Fruit fly (Drosophila melanogaster) whole organism, embryonic: ENCODE results near the gene phtm.

Source experiments
- Blimp-1 ChIP-seq: fragments of 200-800 bp; sonication (Bioruptor generic); optimal IDR thresholded peaks from 3 replicates; lab custom pipeline; 2018; ENCODE audit warnings: missing biosample characterization, missing genetic modification characterization, mild to moderate bottlenecking, moderate library complexity, missing genetic modification reagents
- CG11456 ChIP-seq: fragments of 200-800 bp; sonication (Bioruptor generic); IDR thresholded peaks from 3 replicates; pipeline ENCODE4 v1.3.6; 2022; ENCODE audit warnings: missing biosample characterization, missing genetic modification characterization
- CG11695 ChIP-seq: fragments of 200-800 bp; sonication (Bioruptor generic); IDR thresholded peaks from 3 replicates; pipeline ENCODE4 v1.3.6; 2022; ENCODE audit warnings: missing biosample characterization, missing genetic modification characterization
- CG11696 ChIP-seq: fragments of 200-800 bp; sonication (Bioruptor generic); IDR thresholded peaks from 2 replicates; pipeline ENCODE4 v1.3.6; 2022; ENCODE audit warnings: missing biosample characterization, missing genetic modification characterization
- CG12219 ChIP-seq: fragments of 200-800 bp; sonication (Bioruptor generic); optimal IDR thresholded peaks from 3 replicates; lab custom pipeline; 2018; ENCODE audit warnings: missing biosample characterization, mild to moderate bottlenecking, missing genetic modification characterization
- CG13287 ChIP-seq: fragments of 200-800 bp; sonication (Bioruptor generic); IDR thresholded peaks from 2 replicates; pipeline ENCODE4 v1.3.6; 2022; ENCODE audit warnings: missing biosample characterization, missing genetic modification characterization; ENCODE audit not compliant: partially characterized antibody
- CG13894 ChIP-seq: fragments of 200-800 bp; sonication (Bioruptor generic); optimal IDR thresholded peaks from 3 replicates; lab custom pipeline; 2018; ENCODE audit warnings: missing biosample characterization, mild to moderate bottlenecking, missing genetic modification characterization, moderate library complexity
- CG15601 ChIP-seq: fragments of 200-800 bp; sonication (Bioruptor generic); optimal IDR thresholded peaks from 3 replicates; lab custom pipeline; 2019; ENCODE audit warnings: missing biosample characterization, mild to moderate bottlenecking, missing genetic modification characterization, moderate library complexity
- CG16813 ChIP-seq: fragments of 200-800 bp; sonication (Bioruptor generic); IDR thresholded peaks from 3 replicates; pipeline ENCODE4 v1.3.6; 2022; ENCODE audit warnings: missing biosample characterization, missing genetic modification characterization; ENCODE audit not compliant: partially characterized antibody
- CG17802 ChIP-seq: fragments of 200-800 bp; sonication (Bioruptor generic); optimal IDR thresholded peaks from 2 replicates; lab custom pipeline; 2018; ENCODE audit warnings: missing biosample characterization, mild to moderate bottlenecking, missing genetic modification characterization, moderate library complexity
- CG2199 ChIP-seq: fragments of 200-800 bp; sonication (Bioruptor generic); IDR thresholded peaks from 3 replicates; pipeline ENCODE4 v1.3.6; 2022; ENCODE audit warnings: missing biosample characterization, missing genetic modification characterization
- CG32532 ChIP-seq: fragments of 200-800 bp; sonication (Bioruptor generic); IDR thresholded peaks from 2 replicates; pipeline ENCODE4 v1.3.6; 2022; ENCODE audit warnings: missing biosample characterization, missing genetic modification characterization
- CG4424 ChIP-seq: fragments of 200-800 bp; sonication (Bioruptor generic); optimal IDR thresholded peaks from 3 replicates; lab custom pipeline; 2016; ENCODE audit warnings: missing biosample characterization, missing genetic modification characterization
- CG7786 ChIP-seq: fragments of 200-800 bp; sonication (Bioruptor generic); optimal IDR thresholded peaks from 2 replicates; lab custom pipeline; 2016; ENCODE audit warnings: missing biosample characterization, missing genetic modification characterization
- D ChIP-seq, 2 experiments: fragments of 200-800 bp in 1 of 2; fragments of >200 bp in 1 of 2; sonication (Bioruptor generic) in 1 of 2; optimal IDR thresholded peaks; 2 replicates in 1 of 2; 3 replicates in 1 of 2; lab custom pipeline; 2017; ENCODE audit warnings: mild to moderate bottlenecking in 1 of 2, missing biosample characterization in 1 of 2, missing genetic modification characterization in 1 of 2, missing genetic modification reagents in 1 of 2
- Deaf1 ChIP-seq: fragments of 200-800 bp; optimal IDR thresholded peaks from 3 replicates; lab custom pipeline; 2019; ENCODE audit warnings: missing biosample characterization, mild to moderate bottlenecking, missing genetic modification characterization, moderate library complexity
- Dfd ChIP-seq, 2 experiments: fragments of >200 bp; optimal IDR thresholded peaks; 2 replicates each; lab custom pipeline; 2017; ENCODE audit warnings: missing biosample characterization in 2 of 2, missing genetic modification characterization in 2 of 2
- Dip2 ChIP-seq: fragments of 200-800 bp; sonication (Bioruptor generic); IDR thresholded peaks from 2 replicates; pipeline ENCODE4 v1.3.6; 2022; ENCODE audit warnings: missing biosample characterization, missing genetic modification characterization
- Ets65A ChIP-seq: fragments of 200-800 bp; sonication (Bioruptor generic); peaks from one replicate; lab custom pipeline; 2016; ENCODE audit warnings: missing biosample characterization, missing genetic modification characterization
- Fer1 ChIP-seq: fragments of 200-800 bp; sonication (Bioruptor generic); optimal IDR thresholded peaks from 2 replicates; lab custom pipeline; 2017; ENCODE audit warnings: missing biosample characterization, mild to moderate bottlenecking, missing genetic modification characterization
- Gsc ChIP-seq: fragments of 200-800 bp; sonication (Bioruptor generic); IDR thresholded peaks from 2 replicates; pipeline ENCODE4 v1.3.6; 2022; ENCODE audit warnings: missing biosample characterization, missing genetic modification characterization
- Hmx ChIP-seq: fragments of 200-800 bp; sonication (Bioruptor generic); optimal IDR thresholded peaks from 2 replicates; lab custom pipeline; 2016; ENCODE audit warnings: missing biosample characterization, missing genetic modification characterization
- Pdp1 ChIP-seq, 2 experiments: fragments of 200-800 bp; sonication (Bioruptor generic); optimal IDR thresholded peaks; 3 replicates each; lab custom pipeline; 2016; ENCODE audit warnings: missing biosample characterization in 2 of 2, missing genetic modification characterization in 2 of 2, mild to moderate bottlenecking in 1 of 2, moderate library complexity in 1 of 2
- Poxn ChIP-seq: fragments of 200-800 bp; sonication (Bioruptor generic); IDR thresholded peaks from 2 replicates; pipeline ENCODE4 v1.3.6; 2022; ENCODE audit warnings: missing biosample characterization, missing genetic modification characterization
- Sry-β ChIP-seq: fragments of 200-800 bp; sonication (Bioruptor generic); optimal IDR thresholded peaks from 2 replicates; lab custom pipeline; 2018; ENCODE audit warnings: missing biosample characterization, mild to moderate bottlenecking, missing genetic modification characterization, moderate library complexity
- ase ChIP-seq: fragments of 200-800 bp; sonication (Bioruptor generic); IDR thresholded peaks from 3 replicates; pipeline ENCODE4 v1.3.6; 2022; ENCODE audit warnings: missing biosample characterization, missing genetic modification characterization
- btn ChIP-seq: fragments of 200-800 bp; sonication (Bioruptor generic); optimal IDR thresholded peaks from 2 replicates; lab custom pipeline; 2016; ENCODE audit warnings: missing biosample characterization, missing genetic modification characterization
- cad ChIP-seq: fragments of >200 bp; optimal IDR thresholded peaks from 2 replicates; lab custom pipeline; 2017; ENCODE audit warnings: missing biosample characterization, missing genetic modification characterization
- chinmo ChIP-seq: fragments of 200-800 bp; sonication (Bioruptor generic); IDR thresholded peaks from 4 replicates; pipeline ENCODE4 v1.3.6; 2022; ENCODE audit warnings: missing biosample characterization, missing genetic modification characterization; ENCODE audit not compliant: partially characterized antibody
- ci ChIP-seq: fragments of 200-800 bp; sonication (Bioruptor generic); IDR thresholded peaks from 3 replicates; pipeline ENCODE4 v1.3.6; 2022; ENCODE audit warnings: missing biosample characterization, missing genetic modification characterization
- disco-r ChIP-seq: fragments of 200-800 bp; sonication (Bioruptor generic); optimal IDR thresholded peaks from 2 replicates; lab custom pipeline; 2016; ENCODE audit warnings: missing biosample characterization, missing genetic modification characterization
- ftz-f1 ChIP-seq: fragments of 200-800 bp; sonication (Bioruptor generic); optimal IDR thresholded peaks from 2 replicates; lab custom pipeline; 2016; ENCODE audit warnings: missing biosample characterization, missing genetic modification characterization
- ham ChIP-seq: fragments of 200-800 bp; sonication (Bioruptor generic); IDR thresholded peaks from 2 replicates; pipeline ENCODE4 v1.3.6; 2022; ENCODE audit warnings: missing biosample characterization, missing genetic modification characterization
- ind ChIP-seq: fragments of 200-800 bp; sonication (Bioruptor generic); optimal IDR thresholded peaks from 3 replicates; lab custom pipeline; 2016; ENCODE audit warnings: missing biosample characterization, missing genetic modification characterization
- kay ChIP-seq: fragments of 200-800 bp; sonication (Bioruptor generic); optimal IDR thresholded peaks from 2 replicates; lab custom pipeline; 2016; ENCODE audit warnings: missing biosample characterization, missing genetic modification characterization
- nom ChIP-seq: fragments of 200-800 bp; sonication (Bioruptor generic); optimal IDR thresholded peaks from 2 replicates; lab custom pipeline; 2017; ENCODE audit warnings: missing biosample characterization, missing genetic modification characterization, mild to moderate bottlenecking, moderate library complexity, missing genetic modification reagents
- pfk ChIP-seq: fragments of 200-800 bp; sonication (Bioruptor generic); optimal IDR thresholded peaks from 2 replicates; lab custom pipeline; 2018; ENCODE audit warnings: missing biosample characterization, mild to moderate bottlenecking, missing genetic modification characterization, moderate library complexity
- phol ChIP-seq: fragments of 200-800 bp; sonication (Bioruptor generic); optimal IDR thresholded peaks from 3 replicates; lab custom pipeline; 2018; ENCODE audit warnings: missing biosample characterization, mild to moderate bottlenecking, missing genetic modification characterization, moderate library complexity
- pita ChIP-seq: fragments of 200-800 bp; sonication (Bioruptor generic); optimal IDR thresholded peaks from 2 replicates; lab custom pipeline; 2017; ENCODE audit warnings: missing biosample characterization, mild to moderate bottlenecking, missing genetic modification characterization
- sens ChIP-seq: fragments of 200-800 bp; sonication (Bioruptor generic); peaks from one replicate; lab custom pipeline; 2016; ENCODE audit warnings: missing biosample characterization, missing genetic modification characterization
- sens-2 ChIP-seq: fragments of 200-800 bp; sonication (Bioruptor generic); IDR thresholded peaks from 2 replicates; pipeline ENCODE4 v1.3.6; 2022; ENCODE audit warnings: missing biosample characterization, missing genetic modification characterization
- sna ChIP-seq: fragments of 200-800 bp; sonication (Bioruptor generic); IDR thresholded peaks from 2 replicates; pipeline ENCODE4 v1.3.6; 2022; ENCODE audit warnings: missing biosample characterization, missing genetic modification characterization; ENCODE audit not compliant: partially characterized antibody
- stc ChIP-seq: fragments of 200-800 bp; sonication (Bioruptor generic); IDR thresholded peaks from 2 replicates; pipeline ENCODE4 v1.3.6; 2022; ENCODE audit warnings: missing biosample characterization, missing genetic modification characterization
- trh ChIP-seq: fragments of 200-800 bp; sonication (Bioruptor generic); optimal IDR thresholded peaks from 2 replicates; lab custom pipeline; 2016; ENCODE audit warnings: missing biosample characterization, missing genetic modification characterization
- vvl ChIP-seq: fragments of 200-800 bp; sonication (Bioruptor generic); IDR thresholded peaks from 2 replicates; pipeline ENCODE4 v1.3.6; 2022; ENCODE audit warnings: missing biosample characterization, missing genetic modification characterization
- zfh1 ChIP-seq: fragments of 200-800 bp; sonication (Bioruptor generic); IDR thresholded peaks from 3 replicates; pipeline ENCODE4 v1.3.6; 2022; ENCODE audit warnings: missing biosample characterization, missing genetic modification characterization

Gene phtm

dm6 chrX:18700586-18700985, 15.0 kb downstream of the phtm start (continued):
- TF ChIP-seq kay (GFP tag; lab: Kevin White, UChicago) = no peak
- TF ChIP-seq CG16813 (GFP tag; lab: Robert Waterston, UW) = no peak
- TF ChIP-seq ham = no peak
- no peak for TF ChIP-seq CG15601
- TF ChIP-seq trh (GFP tag; lab: Kevin White, UChicago) = no peak
- peak in 1 of 2 experiments; percentile 65 for TF ChIP-seq Pdp1 (GFP tag; optimal IDR thresholded peaks at IDR 0.05; lab: Kevin White, UChicago)
- TF ChIP-seq Poxn (GFP tag; lab: Robert Waterston, UW) = no peak
- no peak for TF ChIP-seq CG11696
- no peak for TF ChIP-seq Gsc
- no peak for TF ChIP-seq Fer1 (GFP tag; lab: Kevin White, UChicago)
- TF ChIP-seq disco-r = no peak
- TF ChIP-seq, all 482 proteins: peak for 6

dm6 chrX:18701752-18702151, 16.2 kb downstream of the phtm start:
- TF ChIP-seq sens (GFP tag; lab: Kevin White, UChicago) (no peak), CG7786 (GFP tag; lab: Kevin White, UChicago) (no peak), nom (GFP tag; lab: Kevin White, UChicago) (peak; percentile 43), CG13287 (GFP tag; lab: Robert Waterston, UW) (no peak), vvl (GFP tag; lab: Robert Waterston, UW) (peak; percentile 32; the same call in 1 of the 2 replicates), CG11695 (GFP tag; lab: Robert Waterston, UW) (no peak), chinmo (GFP tag; lab: Robert Waterston, UW) (0 out of 4 replicates have a peak, but pooled peaks have one; percentile 38), CG12219 (GFP tag; lab: Kevin White, UChicago) (no peak), sens-2 (GFP tag; lab: Robert Waterston, UW) (no peak)
- TF ChIP-seq, all 482 proteins: peak for 3

- TF ChIP-seq Sry-β (GFP tag; lab: Kevin White, UChicago) = no peak
- TF ChIP-seq Ets65A (GFP tag; lab: Kevin White, UChicago) = peak; percentile 54
- TF ChIP-seq, all 482 proteins: peak for 1
Observed at dm6 chrX:18702245-18702644, 16.7 kb downstream of the phtm start.

- TF ChIP-seq CG17802 (tag; lab: Kevin White, UChicago) = no peak
- no peak for TF ChIP-seq CG11456 (GFP tag; lab: Robert Waterston, UW)
- TF ChIP-seq CG4424 (GFP tag; lab: Kevin White, UChicago) = no peak
- TF ChIP-seq CG13894 = peak; percentile 16
- TF ChIP-seq pita (GFP tag; lab: Kevin White, UChicago) = peak; percentile 26
- TF ChIP-seq D (optimal IDR thresholded peaks at IDR 0.05; lab: Kevin White, UChicago) = no peak
- no peak for TF ChIP-seq D (GFP tag; optimal IDR thresholded peaks at IDR 0.05; lab: Kevin White, UChicago)
- TF ChIP-seq ind (GFP tag; lab: Kevin White, UChicago) = no peak
- no peak for TF ChIP-seq Dfd (GFP tag; optimal IDR thresholded peaks at IDR 0.05; lab: Kevin White, UChicago)
- TF ChIP-seq sna (GFP tag; lab: Robert Waterston, UW) = no peak
- 0 out of 3 replicates have a peak, but pooled peaks have one; percentile 14 for TF ChIP-seq ci (GFP tag; lab: Robert Waterston, UW)
- TF ChIP-seq Deaf1 (tag; lab: Kevin White, UChicago) = peak; percentile 84
- 0 out of 2 replicates have a peak, but pooled peaks have one; percentile 14 for TF ChIP-seq CG32532 (GFP tag; lab: Robert Waterston, UW)
- TF ChIP-seq btn (GFP tag; lab: Kevin White, UChicago) = no peak
- no peak for TF ChIP-seq cad
- TF ChIP-seq ftz-f1 = no peak
- TF ChIP-seq ase = no peak
- TF ChIP-seq kay (GFP tag; lab: Kevin White, UChicago) = peak; percentile 61
- no peak for TF ChIP-seq stc (GFP tag; lab: Robert Waterston, UW)
- TF ChIP-seq zfh1 = 0 out of 3 replicates have a peak, but pooled peaks have one; percentile 28
- TF ChIP-seq phol = no peak
- TF ChIP-seq Dip2 (GFP tag; lab: Robert Waterston, UW) = peak; percentile 79
- no peak for TF ChIP-seq CG2199 (GFP tag; lab: Robert Waterston, UW)
- TF ChIP-seq Blimp-1 = peak; percentile 4
- no peak for TF ChIP-seq pfk (GFP tag; lab: Kevin White, UChicago)
- no peak for TF ChIP-seq Hmx (GFP tag; lab: Kevin White, UChicago)
Observed at dm6 chrX:18703875-18704274, 18.3 kb downstream of the phtm start.
